Worm (Caenorhabditis elegans) whole organism, L2 larva: ENCODE results near the gene smvt-1.

Source experiments
- dmd-4 ChIP-seq: sonication (generic microtip); optimal IDR thresholded peaks from 2 replicates; lab custom pipeline; 2017; ENCODE audit warnings: missing biosample characterization, missing genetic modification characterization
- lsy-2 ChIP-seq, 2 experiments: fragments of 150-350 bp in 1 of 2; sonication (generic microtip) in 1 of 2; optimal IDR thresholded peaks; 2 replicates each; lab custom pipeline; 2014 to 2017; ENCODE audit warnings: missing biosample characterization in 2 of 2, missing genetic modification characterization in 2 of 2
- nhr-11 ChIP-seq: fragments of 150-350 bp; optimal IDR thresholded peaks from 2 replicates; lab custom pipeline; 2014; ENCODE audit warnings: missing biosample characterization, missing genetic modification characterization
- nhr-129 ChIP-seq: fragments of 150-350 bp; optimal IDR thresholded peaks from 2 replicates; lab custom pipeline; 2014; ENCODE audit warnings: missing biosample characterization, missing genetic modification characterization
- nhr-23 ChIP-seq: fragments of 150-350 bp; optimal IDR thresholded peaks from 2 replicates; lab custom pipeline; 2014; ENCODE audit warnings: missing biosample characterization, missing genetic modification reagents, missing genetic modification characterization
- unc-62 ChIP-seq: fragments of 150-350 bp; optimal IDR thresholded peaks from 2 replicates; lab custom pipeline; 2014; ENCODE audit warnings: missing biosample characterization, missing genetic modification reagents, missing genetic modification characterization
- zag-1 ChIP-seq: fragments of 150-350 bp; optimal IDR thresholded peaks from 2 replicates; lab custom pipeline; 2014; ENCODE audit warnings: missing biosample characterization, missing genetic modification characterization

- TF ChIP-seq dmd-4 (tag; lab: Kevin White, UChicago) (no peak), nhr-129 (tag; lab: Kevin White, UChicago) (peak; percentile 15), zag-1 (tag; lab: Kevin White, UChicago) (no peak), unc-62 (GFP tag; lab: Kevin White, UChicago) (no peak), nhr-11 (tag; lab: Kevin White, UChicago) (no peak), nhr-23 (tag; lab: Kevin White, UChicago) (no peak), lsy-2 (tag; optimal IDR thresholded peaks at IDR 0.05; lab: Kevin White, UChicago) (no peak)
Measured at ce11 chrX:2552210-2552674, 3.5 kb upstream of the smvt-1 start, which contains the start of gene aat-3.
